Fruit fly (Drosophila melanogaster) whole organism, embryonic: Measurements from ENCODE around the gene CG13117.

Source experiments
- ATbp ChIP-seq: fragments of 200-800 bp; sonication (Bioruptor generic); optimal IDR thresholded peaks from 2 replicates; lab custom pipeline; 2017; ENCODE audit warnings: missing biosample characterization, mild to moderate bottlenecking, missing genetic modification characterization, missing genetic modification reagents
- Atf3 ChIP-seq: fragments of 200-800 bp; sonication (Bioruptor generic); optimal IDR thresholded peaks from 3 replicates; lab custom pipeline; 2016; ENCODE audit warnings: missing biosample characterization, missing genetic modification characterization
- Bgb ChIP-seq: fragments of 200-800 bp; sonication (Bioruptor generic); IDR thresholded peaks from 2 replicates; pipeline ENCODE4 v1.3.6; 2022; ENCODE audit warnings: missing biosample characterization, missing genetic modification characterization; ENCODE audit not compliant: partially characterized antibody
- C15 ChIP-seq: fragments of 200-800 bp; sonication (Bioruptor generic); IDR thresholded peaks from 3 replicates; pipeline ENCODE4 v1.3.6; 2022; ENCODE audit warnings: missing biosample characterization, missing genetic modification characterization
- CG1024 ChIP-seq: fragments of 200-800 bp; sonication (Bioruptor generic); IDR thresholded peaks from 2 replicates; pipeline ENCODE4 v1.3.6; 2022; ENCODE audit warnings: missing biosample characterization, missing genetic modification characterization
- CG10543 ChIP-seq: fragments of 200-800 bp; sonication (Bioruptor generic); optimal IDR thresholded peaks from 3 replicates; lab custom pipeline; 2017; ENCODE audit warnings: missing biosample characterization, mild to moderate bottlenecking, missing genetic modification characterization, moderate library complexity
- CG11398 ChIP-seq: fragments of 200-800 bp; sonication (Bioruptor generic); optimal IDR thresholded peaks from 2 replicates; lab custom pipeline; 2016; ENCODE audit warnings: missing biosample characterization, missing genetic modification characterization
- CG11504 ChIP-seq: fragments of 200-800 bp; sonication (Bioruptor generic); optimal IDR thresholded peaks from 3 replicates; lab custom pipeline; 2019; ENCODE audit warnings: missing biosample characterization, mild to moderate bottlenecking, missing genetic modification characterization, moderate library complexity
- CG12769 ChIP-seq: fragments of 200-800 bp; sonication (Bioruptor generic); optimal IDR thresholded peaks from 2 replicates; lab custom pipeline; 2019; ENCODE audit warnings: missing biosample characterization, mild to moderate bottlenecking, missing genetic modification characterization, moderate library complexity
- CG1603 ChIP-seq: fragments of 200-800 bp; sonication (Bioruptor generic); optimal IDR thresholded peaks from 2 replicates; lab custom pipeline; 2019; ENCODE audit warnings: missing biosample characterization, mild to moderate bottlenecking, missing genetic modification characterization, moderate library complexity
- CG18619 ChIP-seq: fragments of 200-800 bp; sonication (Bioruptor generic); optimal IDR thresholded peaks from 3 replicates; lab custom pipeline; 2017; ENCODE audit warnings: missing biosample characterization, mild to moderate bottlenecking, missing genetic modification characterization
- CG2116 ChIP-seq: fragments of 200-800 bp; sonication (Bioruptor generic); optimal IDR thresholded peaks from 3 replicates; lab custom pipeline; 2018; ENCODE audit warnings: missing biosample characterization, mild to moderate bottlenecking, missing genetic modification characterization
- CG31388 ChIP-seq: fragments of 200-800 bp; sonication (Bioruptor generic); optimal IDR thresholded peaks from 2 replicates; lab custom pipeline; 2016; ENCODE audit warnings: missing biosample characterization, missing genetic modification characterization
- CG31441 ChIP-seq: fragments of 200-800 bp; sonication (Bioruptor generic); IDR thresholded peaks from 2 replicates; pipeline ENCODE4 v1.3.6; 2022; ENCODE audit warnings: missing biosample characterization, missing genetic modification characterization
- CG34224 ChIP-seq: fragments of 200-800 bp; sonication (Bioruptor generic); IDR thresholded peaks from 3 replicates; pipeline ENCODE4 v1.3.6; 2022; ENCODE audit warnings: missing biosample characterization, missing genetic modification characterization; ENCODE audit not compliant: partially characterized antibody
- CG34376 ChIP-seq: fragments of 200-800 bp; sonication (Bioruptor generic); optimal IDR thresholded peaks from 2 replicates; lab custom pipeline; 2018; ENCODE audit warnings: missing biosample characterization, mild to moderate bottlenecking, missing genetic modification characterization
- CG5953 ChIP-seq: fragments of 200-800 bp; sonication (Bioruptor generic); IDR thresholded peaks from 2 replicates; pipeline ENCODE4 v1.3.6; 2022; ENCODE audit warnings: missing biosample characterization, missing genetic modification characterization
- CG6765 ChIP-seq: fragments of 200-800 bp; sonication (Bioruptor generic); optimal IDR thresholded peaks from 3 replicates; lab custom pipeline; 2017; ENCODE audit warnings: missing biosample characterization, mild to moderate bottlenecking, missing genetic modification characterization
- D19B ChIP-seq: fragments of 200-800 bp; sonication (Bioruptor generic); optimal IDR thresholded peaks from 2 replicates; lab custom pipeline; 2017; ENCODE audit warnings: missing biosample characterization, mild to moderate bottlenecking, missing genetic modification characterization
- Drgx ChIP-seq: fragments of 200-800 bp; sonication (Bioruptor generic); IDR thresholded peaks from 2 replicates; pipeline ENCODE4 v1.3.6; 2022; ENCODE audit warnings: missing biosample characterization, missing genetic modification characterization
- GATAe ChIP-seq: fragments of 200-800 bp; sonication (Bioruptor generic); conservative IDR thresholded peaks from 2 replicates; pipeline ENCODE4 v1.3.6; 2022; ENCODE audit warnings: missing biosample characterization, missing genetic modification characterization
- HHEX ChIP-seq: fragments of 200-800 bp; sonication (Bioruptor generic); optimal IDR thresholded peaks from 3 replicates; lab custom pipeline; 2017; ENCODE audit warnings: missing biosample characterization, mild to moderate bottlenecking, missing genetic modification characterization, missing genetic modification reagents
- Hr78 ChIP-seq, 2 experiments: fragments of 200-800 bp in 1 of 2; fragments of >200 bp in 1 of 2; sonication (Bioruptor generic) in 1 of 2; optimal IDR thresholded peaks; 2 replicates each; lab custom pipeline; 2017 to 2019; ENCODE audit warnings: missing biosample characterization in 2 of 2, missing genetic modification characterization in 2 of 2, mild to moderate bottlenecking in 1 of 2, moderate library complexity in 1 of 2
- NFAT ChIP-seq: fragments of 200-800 bp; sonication (Bioruptor generic); IDR thresholded peaks from 2 replicates; pipeline ENCODE4 v1.3.6; 2022; ENCODE audit warnings: missing biosample characterization, missing genetic modification characterization
- Oli ChIP-seq: fragments of 200-800 bp; sonication (Bioruptor generic); optimal IDR thresholded peaks from 2 replicates; lab custom pipeline; 2018; ENCODE audit warnings: missing biosample characterization, mild to moderate bottlenecking, missing genetic modification characterization, moderate library complexity
- Sry-β ChIP-seq: fragments of 200-800 bp; sonication (Bioruptor generic); optimal IDR thresholded peaks from 2 replicates; lab custom pipeline; 2018; ENCODE audit warnings: missing biosample characterization, mild to moderate bottlenecking, missing genetic modification characterization, moderate library complexity
- al ChIP-seq: fragments of 200-800 bp; sonication (Bioruptor generic); IDR thresholded peaks from 2 replicates; pipeline ENCODE4 v1.3.6; 2022; ENCODE audit warnings: missing biosample characterization, missing genetic modification characterization
- bowl ChIP-seq: fragments of 200-800 bp; sonication (Bioruptor generic); IDR thresholded peaks from 2 replicates; pipeline ENCODE4 v1.3.6; 2022; ENCODE audit warnings: missing biosample characterization, missing genetic modification characterization
- caup ChIP-seq: fragments of 200-800 bp; sonication (Bioruptor generic); optimal IDR thresholded peaks from 3 replicates; lab custom pipeline; 2017; ENCODE audit warnings: missing biosample characterization, mild to moderate bottlenecking, missing genetic modification characterization, moderate library complexity; ENCODE audit not compliant: severe bottlenecking
- chinmo ChIP-seq: fragments of 200-800 bp; sonication (Bioruptor generic); IDR thresholded peaks from 4 replicates; pipeline ENCODE4 v1.3.6; 2022; ENCODE audit warnings: missing biosample characterization, missing genetic modification characterization; ENCODE audit not compliant: partially characterized antibody
- croc ChIP-seq: fragments of 200-800 bp; sonication (Bioruptor generic); conservative IDR thresholded peaks from 3 replicates; pipeline ENCODE4 v1.3.6; 2022; ENCODE audit warnings: missing biosample characterization, missing genetic modification characterization
- dan ChIP-seq: fragments of 200-800 bp; sonication (Bioruptor generic); IDR thresholded peaks from 2 replicates; pipeline ENCODE4 v1.3.6; 2022; ENCODE audit warnings: missing biosample characterization, missing genetic modification characterization
- dpn ChIP-seq, 2 experiments: fragments of 200-800 bp; sonication (Bioruptor generic); optimal IDR thresholded peaks; 3 replicates each; lab custom pipeline; 2016; ENCODE audit warnings: missing biosample characterization in 2 of 2, missing genetic modification characterization in 2 of 2
- gem ChIP-seq: fragments of 200-800 bp; sonication (Bioruptor generic); optimal IDR thresholded peaks from 2 replicates; lab custom pipeline; 2019; ENCODE audit warnings: missing biosample characterization, mild to moderate bottlenecking, missing genetic modification characterization, moderate library complexity
- grn ChIP-seq: fragments of 200-800 bp; sonication (Bioruptor generic); optimal IDR thresholded peaks from 3 replicates; lab custom pipeline; 2017; ENCODE audit warnings: missing biosample characterization, missing genetic modification characterization
- lilli ChIP-seq: fragments of 200-800 bp; sonication (Bioruptor generic); optimal IDR thresholded peaks from 3 replicates; lab custom pipeline; 2016; ENCODE audit warnings: missing biosample characterization, missing genetic modification characterization
- onecut ChIP-seq: fragments of 200-800 bp; sonication (Bioruptor generic); IDR thresholded peaks from 2 replicates; pipeline ENCODE4 v1.3.6; 2022; ENCODE audit warnings: missing biosample characterization, missing genetic modification characterization
- pan ChIP-seq, 4 experiments: fragments of >200 bp in 3 of 4; fragments of 200-800 bp in 1 of 4; sonication (Bioruptor generic) in 1 of 4; optimal IDR thresholded peaks in 3 of 4; IDR thresholded peaks in 1 of 4; 2 replicates each; pipeline versions ENCODE4 v1.3.6 to Lab custom; 2017 to 2022; ENCODE audit warnings: missing biosample characterization in 2 of 4, missing genetic modification characterization in 2 of 4, mixed read lengths in 1 of 4
- pho ChIP-seq: fragments of 200-800 bp; sonication (Bioruptor generic); optimal IDR thresholded peaks from 2 replicates; lab custom pipeline; 2016; ENCODE audit warnings: missing biosample characterization, missing genetic modification characterization
- row ChIP-seq: fragments of 200-800 bp; sonication (Bioruptor generic); IDR thresholded peaks from 3 replicates; pipeline ENCODE4 v1.3.6; 2022; ENCODE audit warnings: missing biosample characterization, missing genetic modification characterization
- sens-2 ChIP-seq: fragments of 200-800 bp; sonication (Bioruptor generic); IDR thresholded peaks from 2 replicates; pipeline ENCODE4 v1.3.6; 2022; ENCODE audit warnings: missing biosample characterization, missing genetic modification characterization
- tgo ChIP-seq: fragments of 200-800 bp; sonication (Bioruptor generic); IDR thresholded peaks from 3 replicates; pipeline ENCODE4 v1.3.6; 2022; ENCODE audit warnings: missing biosample characterization, missing genetic modification characterization
- tna ChIP-seq: fragments of 200-800 bp; sonication (Bioruptor generic); IDR thresholded peaks from 2 replicates; pipeline ENCODE4 v1.3.6; 2022; ENCODE audit warnings: missing biosample characterization, missing genetic modification characterization; ENCODE audit not compliant: partially characterized antibody
- toy ChIP-seq: fragments of 200-800 bp; sonication (Bioruptor generic); IDR thresholded peaks from 2 replicates; pipeline ENCODE4 v1.3.6; 2022; ENCODE audit warnings: missing biosample characterization, missing genetic modification characterization
- tup ChIP-seq: fragments of 200-800 bp; sonication (Bioruptor generic); optimal IDR thresholded peaks from 2 replicates; lab custom pipeline; 2016; ENCODE audit warnings: missing biosample characterization, mild to moderate bottlenecking, missing genetic modification characterization, moderate library complexity
- twi ChIP-seq: fragments of 200-800 bp; optimal IDR thresholded peaks from 2 replicates; lab custom pipeline; 2019; ENCODE audit warnings: missing biosample characterization, mild to moderate bottlenecking, missing genetic modification characterization, moderate library complexity
- wek ChIP-seq: fragments of 200-800 bp; sonication (Bioruptor generic); optimal IDR thresholded peaks from 3 replicates; lab custom pipeline; 2018; ENCODE audit warnings: missing biosample characterization, mild to moderate bottlenecking, missing genetic modification characterization, moderate library complexity
- zfh2 ChIP-seq: fragments of 200-800 bp; sonication (Bioruptor generic); optimal IDR thresholded peaks from 2 replicates; lab custom pipeline; 2016; ENCODE audit warnings: missing biosample characterization, missing genetic modification characterization

CG13117 gene

dm6 chr2L:9698923-9699493 lies 37.4 kb upstream of the CG13117 start, which contains the start of gene Pka-C1 (continued):
- TF ChIP-seq gem (tag; lab: Kevin White, UChicago): peak; percentile 25
- peak; percentile 52 for TF ChIP-seq ATbp
- TF ChIP-seq dpn (GFP tag; optimal IDR thresholded peaks at IDR 0.05; lab: Kevin White, UChicago): peak in 1 of 2 experiments; percentile 4
- 0 out of 3 replicates have a peak, but pooled peaks have one; percentile 14 for TF ChIP-seq C15 (GFP tag; lab: Robert Waterston, UW)
- no peak for TF ChIP-seq CG34224 (GFP tag; lab: Robert Waterston, UW)
- 0 out of 2 replicates have a peak, but pooled peaks have one; percentile 27 for TF ChIP-seq CG31441 (GFP tag; lab: Robert Waterston, UW)
- no peak for TF ChIP-seq zfh2 (GFP tag; lab: Kevin White, UChicago)
- peak; percentile 68 for TF ChIP-seq Bgb (GFP tag; lab: Robert Waterston, UW)
- TF ChIP-seq croc: no peak; the same call in 2 of the 3 replicates
- no peak for TF ChIP-seq sens-2
- TF ChIP-seq lilli: peak; percentile 13
- TF ChIP-seq onecut (GFP tag; lab: Robert Waterston, UW): peak; percentile 97
- TF ChIP-seq NFAT: peak; percentile 70
- no peak for TF ChIP-seq D19B (GFP tag; lab: Kevin White, UChicago)
- peak; percentile 39 for TF ChIP-seq CG34376 (GFP tag; lab: Kevin White, UChicago)
- no peak for TF ChIP-seq bowl (GFP tag; lab: Robert Waterston, UW)
- TF ChIP-seq CG11504 (tag; lab: Kevin White, UChicago): peak; percentile 51
- peak; percentile 29 for TF ChIP-seq caup (GFP tag; lab: Kevin White, UChicago)
- TF ChIP-seq twi (tag; lab: Kevin White, UChicago): no peak
- peak; percentile 11 for TF ChIP-seq Sry-β
- no peak for TF ChIP-seq Atf3 (GFP tag; lab: Kevin White, UChicago)
- TF ChIP-seq al: no peak
- TF ChIP-seq CG10543 (GFP tag; lab: Kevin White, UChicago): peak; percentile 54
- no peak for TF ChIP-seq CG31388 (GFP tag; lab: Kevin White, UChicago)
- peak; percentile 94 for TF ChIP-seq CG2116 (GFP tag; lab: Kevin White, UChicago)
- TF ChIP-seq CG5953: no peak
- TF ChIP-seq Hr78 (GFP tag; optimal IDR thresholded peaks at IDR 0.05; lab: Kevin White, UChicago): no peak
- TF ChIP-seq CG12769: no peak
- no peak for TF ChIP-seq CG18619 (GFP tag; lab: Kevin White, UChicago)
- no peak for TF ChIP-seq dan (GFP tag; lab: Robert Waterston, UW)
- TF ChIP-seq pan (optimal IDR thresholded peaks at IDR 0.05; lab: Kevin White, UChicago): no peak
- TF ChIP-seq pan (GFP tag; optimal IDR thresholded peaks at IDR 0.05 in 1 of 2, IDR thresholded peaks at IDR 0.05 in 1 of 2): peak in 1 of 2 experiments; percentile 51
- peak; percentile 73; the same call in 2 of the 4 replicates for TF ChIP-seq chinmo
- no peak for TF ChIP-seq tgo
- no peak for TF ChIP-seq CG11398 (GFP tag; lab: Kevin White, UChicago)
- TF ChIP-seq Drgx: 0 out of 2 replicates have a peak, but pooled peaks have one; percentile 18
- TF ChIP-seq CG1024 (GFP tag; lab: Robert Waterston, UW): peak; percentile 37; the same call in 1 of the 2 replicates
- TF ChIP-seq Oli: peak; percentile 18
- peak; percentile 59; the same call in 2 of the 3 replicates for TF ChIP-seq row
- TF ChIP-seq CG6765 (GFP tag; lab: Kevin White, UChicago): peak; percentile 36
- no peak for TF ChIP-seq toy
- TF ChIP-seq HHEX (GFP tag; lab: Kevin White, UChicago): no peak
- peak; percentile 15; the same call in 1 of the 2 replicates for TF ChIP-seq GATAe (GFP tag; lab: Robert Waterston, UW)
- no peak for TF ChIP-seq pho (GFP tag; lab: Kevin White, UChicago)
- TF ChIP-seq CG1603 (tag; lab: Kevin White, UChicago): peak; percentile 76
- peak; percentile 81 for TF ChIP-seq grn
- TF ChIP-seq wek (GFP tag; lab: Kevin White, UChicago): no peak
- TF ChIP-seq tup (GFP tag; lab: Kevin White, UChicago): no peak
- TF ChIP-seq tna (GFP tag; lab: Robert Waterston, UW): peak; percentile 19; the same call in 1 of the 2 replicates
